Fruit fly (Drosophila melanogaster) Kc167 (cell line): Measurements from ENCODE around the gene CG13390.

Experiments
- Myc ChIP-seq: fragments of >200 bp; optimal IDR thresholded peaks from 2 replicates; lab custom pipeline; 2017; ENCODE audit warnings: missing external identifiers
- Sin3A ChIP-seq: fragments of >200 bp; optimal IDR thresholded peaks from 2 replicates; lab custom pipeline; 2018; ENCODE audit warnings: missing external identifiers
- h ChIP-seq: fragments of >200 bp; optimal IDR thresholded peaks from 3 replicates; lab custom pipeline; 2018; ENCODE audit warnings: missing external identifiers
- insv ChIP-seq: fragments of >200 bp; optimal IDR thresholded peaks from 3 replicates; lab custom pipeline; 2018; ENCODE audit warnings: missing external identifiers
- psq ChIP-seq: fragments of >200 bp; optimal IDR thresholded peaks from 2 replicates; lab custom pipeline; 2017; ENCODE audit warnings: missing external identifiers
- ttk ChIP-seq: sonication (Bioruptor generic); optimal IDR thresholded peaks from 2 replicates; lab custom pipeline; 2017; ENCODE audit warnings: missing external identifiers

The CG13390 gene

DNA sequence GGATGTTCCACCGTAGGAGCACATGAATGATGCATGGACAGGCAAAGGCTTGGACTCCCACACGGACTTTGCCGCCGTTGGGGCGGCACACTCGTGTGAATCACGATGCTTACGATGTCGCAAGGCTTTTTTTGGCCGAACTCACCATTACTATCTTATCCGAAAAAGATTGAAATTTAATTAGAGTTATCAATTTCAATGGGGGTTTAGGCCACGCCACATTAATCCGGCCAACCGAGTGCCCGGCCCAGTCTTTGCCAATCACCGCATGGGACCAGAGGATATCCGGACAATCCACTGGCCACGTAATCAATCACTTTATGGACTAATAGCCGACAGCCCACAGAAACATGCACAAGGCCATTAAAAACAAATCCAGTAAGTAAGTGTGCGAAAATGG, 4.3 kb downstream of the CG13390 start:
- TF ChIP-seq Myc (lab: Kevin White, UChicago) (no peak), psq (no peak), ttk (no peak), h (no peak), Sin3A (lab: Kevin White, UChicago) (no peak), insv (lab: Kevin White, UChicago) (no peak)

DNA sequence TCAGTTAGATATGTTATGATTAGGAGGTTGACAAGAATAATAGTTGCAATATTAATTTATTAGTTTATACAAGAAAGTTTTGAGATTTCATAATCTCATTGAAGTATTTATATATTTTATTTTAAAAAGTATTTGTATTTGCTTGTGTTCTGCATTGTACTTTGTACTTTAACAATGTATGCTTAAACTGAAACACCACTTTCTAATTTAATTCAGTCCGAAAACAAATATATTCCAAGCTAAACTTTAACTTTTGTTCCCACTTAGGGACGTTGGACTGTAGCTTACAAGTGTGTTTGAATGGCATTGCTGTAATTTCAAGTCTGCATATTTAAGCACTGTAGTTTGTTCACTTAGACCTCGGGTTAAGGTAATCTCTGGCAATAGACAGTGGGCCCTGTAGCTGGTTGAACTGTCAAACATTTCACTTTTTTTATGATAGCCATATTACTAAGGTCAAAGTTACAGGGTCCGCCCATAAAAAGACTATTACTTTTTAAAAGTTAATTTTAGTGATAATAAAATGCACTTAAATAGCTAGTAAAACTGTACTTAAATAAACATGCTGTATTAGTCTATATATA, 5.2 kb downstream of the CG13390 start:
- TF ChIP-seq Sin3A (lab: Kevin White, UChicago) (no peak), psq (no peak), ttk (no peak), Myc (lab: Kevin White, UChicago) (no peak), insv (lab: Kevin White, UChicago) (no peak), h (no peak)

DNA sequence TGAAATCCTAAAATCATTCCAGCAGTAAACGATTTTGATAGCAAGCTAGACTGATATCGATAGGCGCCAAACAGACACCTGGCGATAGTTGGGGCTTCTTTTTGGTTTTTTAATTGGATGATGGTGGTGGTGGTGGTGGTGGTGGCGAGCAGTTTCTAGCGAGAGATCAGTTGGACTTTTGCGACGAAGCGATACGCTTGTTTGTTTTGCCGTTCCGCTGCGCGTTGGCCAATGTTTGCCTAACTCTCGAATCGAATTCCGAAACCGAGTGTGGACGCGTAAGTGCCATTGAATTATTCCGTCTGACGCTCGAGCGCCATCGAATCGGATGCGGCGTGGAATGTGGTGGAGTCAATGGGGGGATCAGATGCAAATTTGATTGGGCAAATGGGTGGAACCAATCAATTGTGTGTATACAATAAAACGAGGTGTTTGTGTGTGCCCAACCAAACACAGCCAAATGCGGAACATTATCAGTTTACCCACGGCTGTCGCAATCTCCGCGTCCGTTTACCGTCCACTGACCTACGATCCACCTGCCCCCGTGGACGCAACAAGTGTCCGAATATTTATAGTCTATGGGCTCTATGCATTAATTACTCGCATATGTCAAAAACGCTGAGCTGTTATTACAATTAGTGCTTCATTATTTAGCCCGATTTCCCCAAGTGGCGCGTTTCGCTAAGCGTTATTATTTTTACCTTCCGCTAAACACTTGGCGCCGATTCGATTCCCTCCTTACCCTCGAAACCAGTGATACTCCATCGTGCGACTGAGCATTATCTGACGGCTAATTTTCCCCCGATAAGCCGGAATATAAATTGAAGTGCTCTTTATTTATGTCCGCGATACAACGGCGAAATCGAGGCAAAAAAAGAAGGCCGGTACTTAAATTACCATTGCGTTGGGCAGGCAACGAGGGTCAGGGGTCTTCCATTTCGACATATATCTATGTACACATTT, 6.0 kb downstream of the CG13390 start, which contains the start of gene CG17292:
CG17292 (plus strand) TSS at position 91 of the 963 bp plus-strand sequence.
- no peak for TF ChIP-seq h
- no peak for TF ChIP-seq psq
- no peak for TF ChIP-seq Sin3A (lab: Kevin White, UChicago)
- no peak for TF ChIP-seq Myc (lab: Kevin White, UChicago)
- no peak for TF ChIP-seq ttk
- no peak for TF ChIP-seq insv (lab: Kevin White, UChicago)

DNA sequence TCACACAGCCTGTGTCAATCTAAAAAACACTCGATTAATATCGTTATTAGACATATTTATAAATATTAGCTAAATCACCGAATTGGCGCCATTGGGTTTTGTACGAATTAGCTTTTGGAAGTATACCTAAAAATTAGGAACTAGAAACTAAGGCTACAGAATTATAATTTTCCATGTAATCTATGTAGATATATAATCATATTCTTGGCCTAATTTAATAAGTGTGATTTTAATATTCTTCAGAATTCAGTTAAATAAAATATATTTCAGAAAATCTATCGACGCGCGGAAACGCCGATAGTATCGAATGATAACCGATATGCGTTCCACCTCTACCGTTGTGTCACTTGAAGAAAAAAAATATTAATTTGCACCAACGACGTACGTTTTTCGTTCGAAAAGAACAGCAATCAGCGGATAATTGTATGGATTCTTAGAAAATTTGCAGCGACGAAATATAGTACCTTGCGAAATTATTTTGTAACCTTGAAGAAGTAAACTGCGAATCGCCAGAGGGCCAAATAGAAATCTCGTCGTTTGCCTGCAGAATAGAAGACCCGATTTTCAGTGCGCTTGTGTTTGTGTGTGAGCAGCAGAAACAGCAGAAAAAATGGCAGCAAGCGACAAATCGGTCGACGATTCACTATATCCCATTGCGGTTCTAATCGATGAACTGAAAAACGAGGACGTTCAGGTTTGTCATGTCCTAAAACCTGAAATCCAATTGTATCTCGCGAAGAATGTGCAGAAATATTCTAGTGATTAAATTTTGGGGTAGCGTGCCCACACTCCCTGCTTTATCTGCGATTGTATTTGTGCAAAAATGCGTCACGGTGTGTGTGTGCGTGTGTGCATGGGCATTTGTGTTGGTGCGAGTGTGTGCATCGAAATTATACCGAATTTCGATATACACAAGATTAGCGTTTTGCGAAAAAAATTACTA, 10.6 kb downstream of the CG13390 start, which contains the start of gene Pp2A-29B:
Pp2A-29B (plus strand) TSS at position 338 of the 943 bp plus-strand sequence.
- TF ChIP-seq ttk (no peak), insv (lab: Kevin White, UChicago) (no peak), Sin3A (lab: Kevin White, UChicago) (no peak), Myc (lab: Kevin White, UChicago) (no peak), h (no peak), psq (no peak)

DNA sequence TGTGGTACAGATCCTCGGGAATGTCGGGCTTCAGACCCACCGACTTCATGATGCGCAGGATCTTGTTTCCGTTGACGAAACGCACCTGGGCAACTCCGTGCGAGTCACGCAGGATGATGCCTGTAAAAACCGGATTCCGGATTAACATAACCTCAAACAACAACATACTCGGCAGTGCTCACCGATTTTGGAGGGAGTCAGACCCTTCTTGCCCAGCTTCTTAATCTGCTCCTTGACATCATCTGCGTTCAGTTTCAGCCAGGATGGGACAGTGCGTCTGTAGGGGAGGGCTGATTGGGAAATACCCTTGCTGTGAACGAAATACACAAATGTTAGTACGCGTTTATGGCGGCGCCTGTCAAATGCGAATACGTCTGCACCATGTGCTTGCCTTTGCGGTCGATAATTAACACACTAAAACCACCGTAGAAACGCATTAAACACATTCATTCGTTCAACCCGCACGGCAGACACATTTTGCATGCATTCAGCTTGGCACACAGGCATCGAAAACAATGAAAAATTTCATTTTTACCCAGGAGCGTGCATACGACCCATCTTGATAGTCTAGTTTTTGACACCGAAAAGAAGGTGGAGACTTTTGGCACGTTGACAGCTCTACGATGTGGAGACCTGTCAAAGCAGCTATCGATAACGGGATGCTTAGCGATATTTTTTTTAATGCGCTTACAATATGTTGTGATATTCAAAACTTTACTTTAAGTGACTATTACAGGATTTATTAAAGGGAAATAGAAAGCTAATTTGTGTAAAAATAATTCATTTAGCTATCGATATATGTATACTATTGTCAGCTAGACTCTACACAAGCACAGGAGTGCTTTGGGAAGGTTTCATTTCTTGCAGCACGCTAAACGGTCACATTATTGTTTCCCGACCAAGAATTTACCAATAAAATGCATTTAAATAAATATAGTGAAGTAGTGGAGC, 12.3 kb downstream of the CG13390 start, which contains the start of the genes RpS13 and CSN8:
RpS13 (minus strand) TSS at position 657 of the 951 bp plus-strand sequence.
CSN8 (plus strand) TSS at position 850 of the 951 bp plus-strand sequence.
- TF ChIP-seq ttk (no peak), Sin3A (lab: Kevin White, UChicago) (no peak), psq (no peak), h (no peak), Myc (lab: Kevin White, UChicago) (no peak), insv (lab: Kevin White, UChicago) (no peak)

DNA sequence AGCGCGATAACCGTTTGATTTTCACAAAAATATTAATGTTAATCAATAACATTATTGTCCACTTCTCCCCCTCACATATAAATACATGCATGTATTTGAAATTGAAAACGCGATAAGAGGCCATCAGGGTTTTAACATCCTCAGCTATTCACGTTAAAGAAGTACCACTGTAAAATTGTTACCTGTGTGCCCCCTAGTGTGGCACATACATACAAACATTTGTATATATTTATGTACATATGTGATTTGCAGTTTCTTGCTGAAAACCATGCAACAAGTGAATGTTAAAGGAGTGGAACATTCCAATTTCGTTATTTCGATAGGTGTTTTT, 13.7 kb downstream of the CG13390 start:
- TF ChIP-seq psq: no peak
- TF ChIP-seq ttk: no peak
- TF ChIP-seq insv (lab: Kevin White, UChicago): no peak
- no peak for TF ChIP-seq h
- no peak for TF ChIP-seq Myc (lab: Kevin White, UChicago)
- no peak for TF ChIP-seq Sin3A (lab: Kevin White, UChicago)

DNA sequence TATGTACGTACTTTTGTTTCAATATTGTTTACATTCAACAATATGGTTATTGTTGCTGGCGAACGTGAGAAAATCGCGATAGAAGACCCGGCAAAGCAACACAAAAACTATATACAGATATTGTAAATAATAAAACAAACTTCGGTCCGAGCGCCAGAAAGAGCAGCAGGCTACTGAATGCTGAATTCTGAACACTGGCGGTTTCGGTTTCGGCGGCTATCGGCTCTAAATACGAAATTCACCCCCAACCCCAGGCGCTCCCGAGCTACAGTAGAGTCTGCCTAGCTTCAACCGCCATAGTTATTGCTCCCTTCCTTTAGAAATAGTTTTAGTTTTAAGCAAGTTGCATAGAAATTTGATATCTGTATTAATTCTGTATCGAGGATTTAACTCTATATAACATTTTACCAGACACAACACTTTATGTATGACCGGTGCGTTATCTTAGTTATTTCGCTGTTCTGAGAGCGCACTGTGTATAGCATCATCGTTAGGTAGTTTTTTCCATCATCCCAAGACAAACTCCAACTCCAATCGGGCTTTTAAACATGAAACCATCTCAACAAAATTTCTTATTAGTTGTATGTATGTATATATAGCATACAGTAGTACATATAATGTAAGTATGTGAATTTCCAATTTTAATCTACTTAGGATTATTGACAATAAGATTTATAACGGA, 14.2 kb downstream of the CG13390 start, which contains the start of gene CG7627:
CG7627 (minus strand) TSS at position 197 of the 682 bp plus-strand sequence.
- TF ChIP-seq psq: no peak
- no peak for TF ChIP-seq Sin3A (lab: Kevin White, UChicago)
- TF ChIP-seq Myc (lab: Kevin White, UChicago): no peak
- TF ChIP-seq ttk: no peak
- TF ChIP-seq h: no peak

DNA sequence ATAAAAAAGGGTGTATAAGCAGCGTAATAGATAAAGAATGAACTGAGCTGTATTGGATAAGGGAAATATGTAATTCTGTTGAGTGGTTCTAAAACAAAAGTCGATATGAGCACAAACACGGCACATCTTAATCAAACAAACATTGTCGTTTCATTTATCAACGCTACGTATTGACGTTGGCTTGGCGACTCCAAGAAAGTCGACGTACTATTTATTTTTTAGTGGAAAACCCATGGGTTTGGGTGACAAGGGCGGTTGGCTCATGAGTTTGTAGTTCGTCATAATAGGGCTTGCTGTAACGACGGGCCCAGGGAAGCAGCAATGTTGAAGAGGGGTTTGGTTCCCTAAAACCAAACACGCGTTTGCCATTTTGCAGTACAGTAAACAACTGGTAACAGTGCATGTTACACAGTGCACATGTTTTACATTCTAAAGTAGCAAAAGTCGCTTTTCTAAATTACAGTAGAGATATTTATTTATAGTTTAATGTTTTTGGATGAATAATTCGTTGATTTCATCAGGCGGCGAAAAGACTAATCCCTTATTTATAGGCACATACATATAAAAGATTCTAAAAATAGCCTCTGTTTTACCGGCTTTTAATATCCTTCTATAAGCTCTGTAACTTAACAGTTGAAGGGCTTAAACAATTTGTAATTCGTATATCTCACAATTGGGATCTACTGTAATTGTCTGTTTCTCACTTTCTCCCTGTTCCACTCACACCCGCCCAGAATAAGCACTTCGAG, 15.2 kb downstream of the CG13390 start:
- TF ChIP-seq insv (lab: Kevin White, UChicago) (no peak), ttk (no peak), Sin3A (lab: Kevin White, UChicago) (no peak), psq (no peak), h (no peak), Myc (lab: Kevin White, UChicago) (no peak)

DNA sequence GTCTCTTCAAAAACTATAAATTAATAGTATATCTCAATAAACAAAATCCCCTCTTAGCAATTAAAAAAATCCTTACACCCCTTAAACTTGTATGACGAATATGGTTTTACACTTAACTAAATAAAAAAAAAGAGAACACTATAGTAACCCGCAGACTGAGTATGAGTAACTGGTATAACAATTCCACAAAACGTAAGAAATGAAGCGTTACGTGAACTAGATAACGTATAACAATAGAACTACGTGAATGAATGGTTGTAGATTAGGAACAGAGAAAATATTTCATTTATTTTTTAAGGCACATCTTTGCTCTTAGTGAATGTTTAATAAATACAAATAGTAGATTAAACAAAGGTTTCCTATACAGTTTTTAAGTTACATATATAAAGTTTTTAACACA, 21.2 kb downstream of the CG13390 start:
- no peak for TF ChIP-seq ttk
- TF ChIP-seq Sin3A (lab: Kevin White, UChicago): no peak
- no peak for TF ChIP-seq psq
- TF ChIP-seq h: no peak
- no peak for TF ChIP-seq Myc (lab: Kevin White, UChicago)

DNA sequence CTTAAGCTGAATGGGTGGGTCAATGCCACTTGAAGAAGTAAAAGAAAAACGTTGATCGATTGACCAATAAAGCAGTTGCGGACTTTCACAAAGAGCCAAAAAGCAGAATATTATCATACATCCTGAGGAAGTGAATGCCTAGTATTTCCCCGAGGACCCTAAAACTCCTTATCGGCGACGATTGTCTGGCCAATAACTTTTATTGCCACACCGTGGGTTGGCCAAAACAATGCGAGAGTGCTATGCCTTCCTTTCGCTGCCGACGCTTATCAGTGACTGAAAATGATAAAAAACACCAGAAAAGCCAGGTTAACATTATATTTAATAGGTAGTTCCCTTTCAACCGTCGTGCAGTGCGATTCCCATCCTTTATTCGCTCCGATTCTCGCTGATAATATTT, 24.7 kb downstream of the CG13390 start, which contains the start of gene Mur29B:
Mur29B (plus strand) TSS at position 324 of the 400 bp plus-strand sequence.
- TF ChIP-seq psq (no peak), Sin3A (lab: Kevin White, UChicago) (no peak), h (no peak), insv (lab: Kevin White, UChicago) (no peak), Myc (lab: Kevin White, UChicago) (no peak), ttk (no peak)
